Worm (Caenorhabditis elegans): ENCODE measurements around the gene dyf-11.

ce11 chrX:748319-748718, 15.2 kb upstream of the dyf-11 start:
- TF ChIP-seq nhr-28 (tag; optimal IDR thresholded peaks at IDR 0.05) (no peak), elt-3 (tag; optimal IDR thresholded peaks at IDR 0.05) (no peak), lin-13 (tag; optimal IDR thresholded peaks at IDR 0.05) (no peak), nhr-12 (tag; optimal IDR thresholded peaks at IDR 0.05) (no peak), lsy-2 (tag; optimal IDR thresholded peaks at IDR 0.05) (no peak), nhr-76 (tag; optimal IDR thresholded peaks at IDR 0.05) (no peak), sem-2 (GFP tag; optimal IDR thresholded peaks at IDR 0.05) (no peak), ztf-11 (tag; optimal IDR thresholded peaks at IDR 0.05) (no peak), mab-5 (tag; optimal IDR thresholded peaks at IDR 0.05) (no peak), nhr-237 (tag; optimal IDR thresholded peaks at IDR 0.05) (no peak), snpc-4 (tag; optimal IDR thresholded peaks at IDR 0.05) (no peak), ces-1 (GFP tag; optimal IDR thresholded peaks at IDR 0.05) (no peak)
